Fruit fly (Drosophila melanogaster): ENCODE data around the gene tin.

tin gene

DNA sequence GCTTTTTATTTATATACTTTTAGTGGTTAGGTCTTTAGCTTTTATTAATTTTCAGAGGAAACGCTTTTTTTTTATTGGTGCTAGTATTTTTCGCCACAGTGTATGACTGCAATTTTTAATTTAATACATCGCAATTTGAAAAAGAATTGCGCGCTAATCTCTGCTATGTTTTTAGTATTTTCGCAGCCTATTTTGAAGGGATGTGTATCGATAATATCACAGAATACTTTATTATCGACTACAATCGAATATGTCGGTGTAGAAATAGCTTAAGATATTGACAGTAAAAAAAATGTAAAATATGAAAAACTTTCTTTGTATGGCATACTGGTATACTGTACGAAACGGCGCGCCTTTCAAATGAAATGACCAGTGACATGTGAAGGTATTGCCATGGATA, 27.9 kb downstream of the tin start:
- peak; percentile 96 for TF ChIP-seq CG2116 (GFP tag; optimal IDR thresholded peaks at IDR 0.05)
- no peak for TF ChIP-seq Dek (tag; optimal IDR thresholded peaks at IDR 0.05)
- TF ChIP-seq fu2 (GFP tag; optimal IDR thresholded peaks at IDR 0.05) = no peak
- TF ChIP-seq chm (GFP tag; IDR thresholded peaks at IDR 0.05) = no peak
- TF ChIP-seq inv (GFP tag; IDR thresholded peaks at IDR 0.05; ENCODE audit: partially characterized antibody) = peak; percentile 24; the same call in 1 of the 2 replicates
- peak; percentile 53; the same call in 1 of the 2 replicates for TF ChIP-seq hbn (GFP tag; IDR thresholded peaks at IDR 0.05; ENCODE audit: partially characterized antibody)
- peak; percentile 62 for TF ChIP-seq Scr (GFP tag; IDR thresholded peaks at IDR 0.05; ENCODE audit: partially characterized antibody)
- peak; percentile 99 for TF ChIP-seq CG11560 (tag; IDR thresholded peaks at IDR 0.05)
- peak; percentile 61; the same call in 2 of the 3 replicates for TF ChIP-seq HLH4C (GFP tag; IDR thresholded peaks at IDR 0.05; ENCODE audit: partially characterized antibody)
- peak; percentile 43; the same call in 2 of the 3 replicates for TF ChIP-seq CG6791 (GFP tag; IDR thresholded peaks at IDR 0.05; ENCODE audit: partially characterized antibody)
- TF ChIP-seq CG1603 (tag; optimal IDR thresholded peaks at IDR 0.05) = peak; percentile 57
- TF ChIP-seq Dll (GFP tag; IDR thresholded peaks at IDR 0.05; ENCODE audit: partially characterized antibody) = peak; percentile 69; the same call in 3 of the 4 replicates
- peak; percentile 54 for TF ChIP-seq CG14710 (tag; optimal IDR thresholded peaks at IDR 0.05)
- peak; percentile 9; the same call in 1 of the 2 replicates for TF ChIP-seq tna (GFP tag; IDR thresholded peaks at IDR 0.05; ENCODE audit: partially characterized antibody)
- TF ChIP-seq CG34224 (GFP tag; IDR thresholded peaks at IDR 0.05; ENCODE audit: partially characterized antibody) = peak; percentile 50
- TF ChIP-seq CG15479 (GFP tag; optimal IDR thresholded peaks at IDR 0.05) = peak; percentile 36
- TF ChIP-seq CG13287 (GFP tag; IDR thresholded peaks at IDR 0.05; ENCODE audit: partially characterized antibody) = peak; percentile 79; the same call in 1 of the 2 replicates
- no peak for TF ChIP-seq bigmax (GFP tag; optimal IDR thresholded peaks at IDR 0.05)
- TF ChIP-seq phol (tag; optimal IDR thresholded peaks at IDR 0.05) = peak; percentile 20
- TF ChIP-seq Sry-δ (GFP tag; optimal IDR thresholded peaks at IDR 0.05) = peak; percentile 53
- no peak for TF ChIP-seq run (tag; optimal IDR thresholded peaks at IDR 0.05)
- TF ChIP-seq sna (GFP tag; IDR thresholded peaks at IDR 0.05; ENCODE audit: partially characterized antibody) = peak; percentile 56; the same call in 1 of the 2 replicates
- TF ChIP-seq CG31388 (GFP tag; optimal IDR thresholded peaks at IDR 0.05) = no peak
- TF ChIP-seq CG3995 (GFP tag; optimal IDR thresholded peaks at IDR 0.05) = peak; percentile 58
- TF ChIP-seq cas (GFP tag; IDR thresholded peaks at IDR 0.05) = no peak
- peak; percentile 68 for TF ChIP-seq unc-4 (GFP tag; IDR thresholded peaks at IDR 0.05; ENCODE audit: partially characterized antibody)
- no peak for TF ChIP-seq dati (GFP tag; IDR thresholded peaks at IDR 0.05)
- TF ChIP-seq al (GFP tag; IDR thresholded peaks at IDR 0.05) = no peak
- peak; percentile 15 for TF ChIP-seq pita (GFP tag; optimal IDR thresholded peaks at IDR 0.05)
- peak; percentile 43 for TF ChIP-seq Lhr (GFP tag; optimal IDR thresholded peaks at IDR 0.05)
- TF ChIP-seq knrl (GFP tag; IDR thresholded peaks at IDR 0.05; ENCODE audit: partially characterized antibody) = peak; percentile 63; the same call in 2 of the 3 replicates
- no peak for TF ChIP-seq CG14441 (GFP tag; IDR thresholded peaks at IDR 0.05)
- peak; percentile 71 for TF ChIP-seq amos (GFP tag; IDR thresholded peaks at IDR 0.05; ENCODE audit: partially characterized antibody)
- TF ChIP-seq BEAF-32 (GFP tag; optimal IDR thresholded peaks at IDR 0.05) = peak; percentile 59
- TF ChIP-seq bbx (GFP tag; IDR thresholded peaks at IDR 0.05; ENCODE audit: partially characterized antibody) = peak; percentile 52; the same call in 1 of the 2 replicates
- peak; percentile 48 for TF ChIP-seq CG10267 (tag; optimal IDR thresholded peaks at IDR 0.05)
- TF ChIP-seq CTCF (GFP tag; optimal IDR thresholded peaks at IDR 0.05) = peak; percentile 75
- peak; percentile 94 for TF ChIP-seq Dp (GFP tag; optimal IDR thresholded peaks at IDR 0.05)
- TF ChIP-seq Hmr (GFP tag; optimal IDR thresholded peaks at IDR 0.05) = no peak
- TF ChIP-seq Sry-β (GFP tag; optimal IDR thresholded peaks at IDR 0.05) = no peak
- TF ChIP-seq Nf-YC (tag; optimal IDR thresholded peaks at IDR 0.05) = peak; percentile 26
- TF ChIP-seq Dip2 (GFP tag; IDR thresholded peaks at IDR 0.05) = no peak
- TF ChIP-seq fd64A (GFP tag; optimal IDR thresholded peaks at IDR 0.05) = no peak
- peak; percentile 48; the same call in 2 of the 3 replicates for TF ChIP-seq CG16813 (GFP tag; IDR thresholded peaks at IDR 0.05; ENCODE audit: partially characterized antibody)
- TF ChIP-seq E2f2 (GFP tag; IDR thresholded peaks at IDR 0.05) = peak; percentile 99
- peak; percentile 31 for TF ChIP-seq CG17829 (tag; optimal IDR thresholded peaks at IDR 0.05)
- TF ChIP-seq tio (GFP tag; optimal IDR thresholded peaks at IDR 0.05) = no peak
- no peak for TF ChIP-seq yki (optimal IDR thresholded peaks at IDR 0.05)

Measured in whole organism, embryonic.